Worm (Caenorhabditis elegans): ENCODE data around the gene mrps-18.C.

DNA sequence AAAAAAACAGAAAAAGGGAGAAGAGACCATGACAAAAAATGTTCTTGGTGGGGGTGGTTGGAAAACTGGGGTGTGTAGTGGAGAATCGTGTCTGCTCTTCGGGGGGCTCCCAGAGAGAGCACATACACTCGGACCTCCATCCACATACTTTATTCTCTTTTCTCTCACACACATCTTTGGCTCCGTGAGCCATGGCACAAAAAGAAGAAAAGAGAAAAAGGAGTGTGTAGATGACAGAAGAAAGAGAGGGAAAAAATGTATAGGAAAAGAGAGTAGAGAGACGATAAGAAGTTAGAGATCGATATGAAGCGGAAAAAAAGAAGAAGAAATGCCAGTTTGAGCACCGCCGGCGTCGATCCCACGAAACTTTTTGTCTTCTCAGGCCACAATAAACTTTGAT is 27.0 kb upstream of the mrps-18.C start:
- TF ChIP-seq nhr-76 (tag; optimal IDR thresholded peaks at IDR 0.05) (no peak), nhr-237 (tag; optimal IDR thresholded peaks at IDR 0.05) (no peak), snpc-4 (tag; optimal IDR thresholded peaks at IDR 0.05) (no peak), ceh-28 (tag; optimal IDR thresholded peaks at IDR 0.05) (no peak), eor-1 (tag; optimal IDR thresholded peaks at IDR 0.05) (no peak)

Data from whole organism, L3 larva.